Worm (Caenorhabditis elegans) whole organism, L2 larva: ENCODE results near the gene ptp-5.1.
A peak's percentile ranks its signal among the peaks of the same experiment; 100 is the strongest.

Experiments
- C34F6.9 ChIP-seq: fragments of 150-350 bp; optimal IDR thresholded peaks from 2 replicates; lab custom pipeline; 2014; ENCODE audit warnings: missing biosample characterization, missing genetic modification characterization
- F13H6.1 ChIP-seq: sonication (generic microtip); optimal IDR thresholded peaks from 2 replicates; lab custom pipeline; 2016; ENCODE audit warnings: missing genetic modification characterization, missing compliant biosample characterization
- R02D3.7 ChIP-seq: fragments of 150-350 bp; optimal IDR thresholded peaks from 2 replicates; lab custom pipeline; 2014; ENCODE audit warnings: missing biosample characterization, missing genetic modification characterization
- Y55F3AM.14 ChIP-seq: fragments of 200-800 bp; sonication (Bioruptor generic); optimal IDR thresholded peaks from 2 replicates; lab custom pipeline; 2018; ENCODE audit warnings: mild to moderate bottlenecking, missing genetic modification characterization, missing compliant biosample characterization
- alr-1 ChIP-seq: fragments of 150-350 bp; optimal IDR thresholded peaks from 2 replicates; lab custom pipeline; 2014; ENCODE audit warnings: missing biosample characterization, missing genetic modification characterization
- ama-1 ChIP-seq: fragments of 150-350 bp; optimal IDR thresholded peaks from 2 replicates; lab custom pipeline; 2018; ENCODE audit warnings: inconsistent platforms
- blmp-1 ChIP-seq: sonication (generic microtip); optimal IDR thresholded peaks from 2 replicates; lab custom pipeline; 2017; ENCODE audit warnings: missing genetic modification characterization, mild to moderate bottlenecking, missing compliant biosample characterization, antibody characterized with exemption, moderate library complexity; ENCODE audit not compliant: insufficient read depth
- ceh-16 ChIP-seq: fragments of 150-350 bp; optimal IDR thresholded peaks from 2 replicates; lab custom pipeline; 2014; ENCODE audit warnings: missing biosample characterization, missing genetic modification characterization
- ceh-82 ChIP-seq: fragments of 150-350 bp; optimal IDR thresholded peaks from 2 replicates; lab custom pipeline; 2014; ENCODE audit warnings: missing biosample characterization, missing genetic modification characterization
- crh-2 ChIP-seq: sonication (generic microtip); optimal IDR thresholded peaks from 2 replicates; lab custom pipeline; 2017; ENCODE audit warnings: missing biosample characterization, missing genetic modification characterization
- dmd-4 ChIP-seq: sonication (generic microtip); optimal IDR thresholded peaks from 2 replicates; lab custom pipeline; 2017; ENCODE audit warnings: missing biosample characterization, missing genetic modification characterization
- egl-27 ChIP-seq: sonication (generic microtip); optimal IDR thresholded peaks from 3 replicates; lab custom pipeline; 2017; ENCODE audit warnings: missing biosample characterization, missing genetic modification reagents, missing genetic modification characterization
- elt-1 ChIP-seq: fragments of 150-350 bp; optimal IDR thresholded peaks from 2 replicates; lab custom pipeline; 2014; ENCODE audit warnings: missing biosample characterization, missing genetic modification characterization
- elt-3 ChIP-seq: sonication (generic microtip); optimal IDR thresholded peaks from 2 replicates; lab custom pipeline; 2017; ENCODE audit warnings: missing biosample characterization, missing genetic modification characterization
- fos-1 ChIP-seq: fragments of 150-350 bp; optimal IDR thresholded peaks from 2 replicates; lab custom pipeline; 2014; ENCODE audit warnings: missing biosample characterization, missing genetic modification characterization
- gmeb-1 ChIP-seq: fragments of 150-350 bp; optimal IDR thresholded peaks from 2 replicates; lab custom pipeline; 2014; ENCODE audit warnings: missing biosample characterization, missing genetic modification characterization
- lin-11 ChIP-seq: fragments of 150-350 bp; sonication (generic microtip); optimal IDR thresholded peaks from 2 replicates; lab custom pipeline; 2014; ENCODE audit warnings: missing biosample characterization, missing genetic modification characterization, inconsistent platforms, mixed read lengths
- lin-13 ChIP-seq: fragments of 150-350 bp; optimal IDR thresholded peaks from 2 replicates; lab custom pipeline; 2014; ENCODE audit warnings: missing biosample characterization, missing genetic modification reagents, missing genetic modification characterization
- lin-39 ChIP-seq: fragments of 150-350 bp; optimal IDR thresholded peaks from 2 replicates; lab custom pipeline; 2014; ENCODE audit warnings: missing biosample characterization, missing genetic modification reagents, missing genetic modification characterization
- lsy-2 ChIP-seq, 2 experiments: fragments of 150-350 bp in 1 of 2; sonication (generic microtip) in 1 of 2; optimal IDR thresholded peaks; 2 replicates each; lab custom pipeline; 2014 to 2017; ENCODE audit warnings: missing biosample characterization in 2 of 2, missing genetic modification characterization in 2 of 2
- mab-5 ChIP-seq: fragments of 150-350 bp; optimal IDR thresholded peaks from 2 replicates; lab custom pipeline; 2014; ENCODE audit warnings: missing biosample characterization, missing genetic modification characterization
- mbf-1 ChIP-seq: sonication (generic microtip); optimal IDR thresholded peaks from 2 replicates; lab custom pipeline; 2017; ENCODE audit warnings: missing biosample characterization, missing genetic modification characterization
- mdl-1 ChIP-seq, 2 experiments: fragments of 150-350 bp in 1 of 2; sonication (generic microtip) in 1 of 2; optimal IDR thresholded peaks; 2 replicates each; lab custom pipeline; 2017; ENCODE audit warnings: missing biosample characterization in 2 of 2, missing genetic modification characterization in 2 of 2
- nhr-10 ChIP-seq: sonication (generic microtip); optimal IDR thresholded peaks from 2 replicates; lab custom pipeline; 2017; ENCODE audit warnings: missing biosample characterization, missing genetic modification characterization
- nhr-11 ChIP-seq: fragments of 150-350 bp; optimal IDR thresholded peaks from 2 replicates; lab custom pipeline; 2014; ENCODE audit warnings: missing biosample characterization, missing genetic modification characterization
- nhr-12 ChIP-seq: fragments of 150-350 bp; optimal IDR thresholded peaks from 2 replicates; lab custom pipeline; 2014; ENCODE audit warnings: missing biosample characterization, missing genetic modification characterization
- nhr-21 ChIP-seq: fragments of 150-350 bp; optimal IDR thresholded peaks from 2 replicates; lab custom pipeline; 2014; ENCODE audit warnings: missing biosample characterization, missing genetic modification characterization
- nhr-23 ChIP-seq: fragments of 150-350 bp; optimal IDR thresholded peaks from 2 replicates; lab custom pipeline; 2014; ENCODE audit warnings: missing biosample characterization, missing genetic modification reagents, missing genetic modification characterization
- nhr-237 ChIP-seq: fragments of 150-350 bp; optimal IDR thresholded peaks from 2 replicates; lab custom pipeline; 2014; ENCODE audit warnings: missing biosample characterization, missing genetic modification characterization
- nhr-25 ChIP-seq: fragments of 150-350 bp; sonication (generic microtip); optimal IDR thresholded peaks from 3 replicates; lab custom pipeline; 2014; ENCODE audit warnings: missing biosample characterization, missing genetic modification characterization
- nhr-6 ChIP-seq: fragments of 150-350 bp; optimal IDR thresholded peaks from 2 replicates; lab custom pipeline; 2014; ENCODE audit warnings: missing biosample characterization, missing genetic modification characterization
- nhr-77 ChIP-seq: fragments of 150-350 bp; optimal IDR thresholded peaks from 2 replicates; lab custom pipeline; 2014; ENCODE audit warnings: missing biosample characterization, missing genetic modification characterization
- peb-1 ChIP-seq: fragments of 150-350 bp; optimal IDR thresholded peaks from 2 replicates; lab custom pipeline; 2014; ENCODE audit warnings: missing biosample characterization, missing genetic modification characterization
- sem-4 ChIP-seq: fragments of 150-350 bp; optimal IDR thresholded peaks from 2 replicates; lab custom pipeline; 2014; ENCODE audit warnings: missing biosample characterization, missing genetic modification reagents, missing genetic modification characterization
- skn-1 ChIP-seq: sonication (generic microtip); optimal IDR thresholded peaks from 2 replicates; lab custom pipeline; 2017; ENCODE audit warnings: missing biosample characterization, missing genetic modification characterization
- sma-3 ChIP-seq: sonication (generic microtip); optimal IDR thresholded peaks from 2 replicates; lab custom pipeline; 2016; ENCODE audit warnings: missing genetic modification reagents, missing genetic modification characterization, missing compliant biosample characterization
- sma-9 ChIP-seq, 2 experiments: fragments of 150-350 bp in 1 of 2; sonication (generic microtip) in 1 of 2; optimal IDR thresholded peaks; 2 replicates each; lab custom pipeline; 2014 to 2016; ENCODE audit warnings: missing genetic modification characterization in 2 of 2, mild to moderate bottlenecking in 1 of 2, missing biosample characterization in 1 of 2, missing compliant biosample characterization in 1 of 2, missing genetic modification reagents in 1 of 2, moderate library complexity in 1 of 2
- snpc-4 ChIP-seq: fragments of 150-350 bp; optimal IDR thresholded peaks from 2 replicates; lab custom pipeline; 2014; ENCODE audit warnings: missing biosample characterization, missing genetic modification characterization
- unc-39 ChIP-seq: fragments of 150-350 bp; optimal IDR thresholded peaks from 2 replicates; lab custom pipeline; 2014; ENCODE audit warnings: missing biosample characterization, missing genetic modification characterization
- unc-55 ChIP-seq: fragments of 150-350 bp; sonication (generic microtip); optimal IDR thresholded peaks from 3 replicates; lab custom pipeline; 2014; ENCODE audit warnings: missing biosample characterization, missing genetic modification reagents, missing genetic modification characterization
- ztf-11 ChIP-seq: sonication (generic microtip); optimal IDR thresholded peaks from 2 replicates; lab custom pipeline; 2017; ENCODE audit warnings: missing biosample characterization, missing genetic modification characterization
- ztf-4 ChIP-seq: fragments of 150-350 bp; optimal IDR thresholded peaks from 2 replicates; lab custom pipeline; 2014; ENCODE audit warnings: missing biosample characterization, missing genetic modification characterization

ptp-5.1 gene

ce11 chrIV:5209390-5209789 lies 43.3 kb downstream of the ptp-5.1 start, which contains the start of the genes Y59E9AL.36 and nbet-1 (continued):
- TF ChIP-seq blmp-1 (tag; lab: Kevin White, UChicago) = no peak
- TF ChIP-seq peb-1 = no peak
- peak; percentile 93 for TF ChIP-seq unc-55

ce11 chrIV:5210606-5211005 lies 44.5 kb downstream of the ptp-5.1 start:
- TF ChIP-seq mbf-1 (tag; lab: Kevin White, UChicago) = no peak
- TF ChIP-seq elt-1 (tag; lab: Kevin White, UChicago) = no peak
- no peak for TF ChIP-seq crh-2 (tag; lab: Kevin White, UChicago)
- no peak for TF ChIP-seq unc-39 (tag; lab: Kevin White, UChicago)
- TF ChIP-seq lin-11 (tag; lab: Kevin White, UChicago) = no peak
- no peak for TF ChIP-seq sem-4 (tag; lab: Kevin White, UChicago)
- no peak for TF ChIP-seq R02D3.7
- no peak for TF ChIP-seq blmp-1 (tag; lab: Kevin White, UChicago)
- TF ChIP-seq lin-13 (GFP tag; lab: Kevin White, UChicago) = no peak
- TF ChIP-seq ztf-11 (tag; lab: Kevin White, UChicago) = no peak
- no peak for TF ChIP-seq unc-55
- no peak for TF ChIP-seq fos-1 (tag; lab: Kevin White, UChicago)
- no peak for TF ChIP-seq elt-3 (tag; lab: Kevin White, UChicago)
- TF ChIP-seq nhr-77 (tag; lab: Kevin White, UChicago) = no peak
- no peak for TF ChIP-seq mdl-1 (tag; optimal IDR thresholded peaks at IDR 0.05; lab: Kevin White, UChicago)
- no peak for TF ChIP-seq nhr-10 (tag; lab: Kevin White, UChicago)
- no peak for TF ChIP-seq alr-1
- no peak for TF ChIP-seq ztf-4 (tag; lab: Kevin White, UChicago)
- no peak for TF ChIP-seq ceh-16 (tag; lab: Kevin White, UChicago)
- TF ChIP-seq, all 48 proteins: peak for 0

ce11 chrIV:5215092-5215491 lies 49.0 kb downstream of the ptp-5.1 start, which contains the start of gene Y59E9AL.4:
Gene Y59E9AL.4 (minus strand): TSS chrIV:5215192.
- no peak for TF ChIP-seq ceh-82 (tag; lab: Kevin White, UChicago)
- no peak for TF ChIP-seq alr-1
- TF ChIP-seq ama-1 (lab: Kevin White, UChicago) = no peak
- TF ChIP-seq nhr-21 (tag; lab: Kevin White, UChicago) = no peak
- TF ChIP-seq unc-39 (tag; lab: Kevin White, UChicago) = no peak
- no peak for TF ChIP-seq crh-2 (tag; lab: Kevin White, UChicago)
- TF ChIP-seq Y55F3AM.14 = no peak
- no peak for TF ChIP-seq F13H6.1 (tag; lab: Kevin White, UChicago)
- TF ChIP-seq nhr-237 (tag; lab: Kevin White, UChicago) = no peak
- TF ChIP-seq ztf-11 (tag; lab: Kevin White, UChicago) = no peak
- no peak for TF ChIP-seq mab-5 (tag; lab: Kevin White, UChicago)
- TF ChIP-seq nhr-12 = no peak
- TF ChIP-seq elt-3 (tag; lab: Kevin White, UChicago) = no peak
- TF ChIP-seq R02D3.7 = no peak
- TF ChIP-seq unc-55 = no peak
- TF ChIP-seq mdl-1 (tag; optimal IDR thresholded peaks at IDR 0.05; lab: Kevin White, UChicago) = no peak
- no peak for TF ChIP-seq sem-4 (tag; lab: Kevin White, UChicago)
- TF ChIP-seq gmeb-1 (tag; lab: Kevin White, UChicago) = no peak
- no peak for TF ChIP-seq egl-27
- no peak for TF ChIP-seq mbf-1 (tag; lab: Kevin White, UChicago)
- TF ChIP-seq, all 48 proteins: peak for 0

- TF ChIP-seq peb-1 (no peak), mbf-1 (tag; lab: Kevin White, UChicago) (no peak), nhr-25 (tag; lab: Kevin White, UChicago) (peak; percentile 91), alr-1 (no peak), gmeb-1 (tag; lab: Kevin White, UChicago) (no peak), skn-1 (tag; lab: Kevin White, UChicago) (no peak), blmp-1 (tag; lab: Kevin White, UChicago) (peak; percentile 80), Y55F3AM.14 (no peak), dmd-4 (no peak), sem-4 (tag; lab: Kevin White, UChicago) (no peak), nhr-12 (no peak), nhr-21 (tag; lab: Kevin White, UChicago) (no peak), F13H6.1 (tag; lab: Kevin White, UChicago) (no peak), nhr-11 (no peak), mab-5 (tag; lab: Kevin White, UChicago) (no peak), nhr-10 (tag; lab: Kevin White, UChicago) (no peak), lin-11 (tag; lab: Kevin White, UChicago) (no peak), nhr-6 (tag; lab: Kevin White, UChicago) (no peak), nhr-77 (tag; lab: Kevin White, UChicago) (no peak), mdl-1 (tag; optimal IDR thresholded peaks at IDR 0.05; lab: Kevin White, UChicago) (no peak), nhr-23 (no peak), fos-1 (tag; lab: Kevin White, UChicago) (peak; percentile 37), ceh-16 (tag; lab: Kevin White, UChicago) (no peak), lsy-2 (tag; optimal IDR thresholded peaks at IDR 0.05; lab: Kevin White, UChicago) (no peak), snpc-4 (tag; lab: Kevin White, UChicago) (no peak), egl-27 (no peak), ceh-82 (tag; lab: Kevin White, UChicago) (no peak), C34F6.9 (tag; lab: Kevin White, UChicago) (no peak), crh-2 (tag; lab: Kevin White, UChicago) (peak; percentile 27), R02D3.7 (no peak), ztf-11 (tag; lab: Kevin White, UChicago) (no peak), sma-9 (GFP tag; optimal IDR thresholded peaks at IDR 0.05; lab: Kevin White, UChicago) (peak; percentile 53), sma-9 (tag; optimal IDR thresholded peaks at IDR 0.05; lab: Kevin White, UChicago) (no peak), elt-3 (tag; lab: Kevin White, UChicago) (no peak), sma-3 (GFP tag; lab: Kevin White, UChicago) (peak; percentile 63), unc-39 (tag; lab: Kevin White, UChicago) (no peak), lin-39 (tag; lab: Kevin White, UChicago) (no peak), ztf-4 (tag; lab: Kevin White, UChicago) (no peak)
Observed at ce11 chrIV:5216349-5216748, 50.2 kb downstream of the ptp-5.1 start.
